Fruit fly (Drosophila melanogaster) whole organism, embryonic: Measurements from ENCODE around the gene CG34347.
A peak's percentile ranks its signal among the peaks of the same experiment; 100 is the strongest.

Experiments
- Asciz ChIP-seq: fragments of 200-800 bp; sonication (Bioruptor generic); optimal IDR thresholded peaks from 2 replicates; lab custom pipeline; 2017; ENCODE audit warnings: missing biosample characterization, mild to moderate bottlenecking, missing genetic modification characterization, missing genetic modification reagents
- Blimp-1 ChIP-seq: fragments of 200-800 bp; sonication (Bioruptor generic); optimal IDR thresholded peaks from 3 replicates; lab custom pipeline; 2018; ENCODE audit warnings: missing biosample characterization, missing genetic modification characterization, mild to moderate bottlenecking, moderate library complexity, missing genetic modification reagents
- CG15269 ChIP-seq: fragments of 200-800 bp; sonication (Bioruptor generic); optimal IDR thresholded peaks from 2 replicates; lab custom pipeline; 2018; ENCODE audit warnings: missing biosample characterization, mild to moderate bottlenecking, missing genetic modification characterization, moderate library complexity
- CG15479 ChIP-seq: fragments of 200-800 bp; sonication (Bioruptor generic); optimal IDR thresholded peaks from 3 replicates; lab custom pipeline; 2019; ENCODE audit warnings: missing biosample characterization, mild to moderate bottlenecking, missing genetic modification characterization, moderate library complexity
- CG17612 ChIP-seq: fragments of 200-800 bp; sonication (Bioruptor generic); IDR thresholded peaks from 2 replicates; pipeline ENCODE4 v1.3.6; 2022; ENCODE audit warnings: missing biosample characterization, missing genetic modification characterization
- CG17829 ChIP-seq: fragments of 200-800 bp; optimal IDR thresholded peaks from 2 replicates; lab custom pipeline; 2019; ENCODE audit warnings: missing biosample characterization, mild to moderate bottlenecking, missing genetic modification characterization, moderate library complexity
- CG18476 ChIP-seq: fragments of 200-800 bp; sonication (Bioruptor generic); optimal IDR thresholded peaks from 2 replicates; lab custom pipeline; 2016; ENCODE audit warnings: missing biosample characterization, mild to moderate bottlenecking, missing genetic modification characterization
- CG4617 ChIP-seq: fragments of 200-800 bp; sonication (Bioruptor generic); optimal IDR thresholded peaks from 3 replicates; lab custom pipeline; 2016; ENCODE audit warnings: missing biosample characterization, missing genetic modification characterization, borderline replicate concordance
- CG6689 ChIP-seq: fragments of 200-800 bp; sonication (Bioruptor generic); IDR thresholded peaks from 2 replicates; pipeline ENCODE4 v1.3.6; 2022; ENCODE audit warnings: missing biosample characterization, missing genetic modification characterization
- CG6813 ChIP-seq: fragments of 200-800 bp; sonication (Bioruptor generic); optimal IDR thresholded peaks from 2 replicates; lab custom pipeline; 2017; ENCODE audit warnings: missing biosample characterization, missing genetic modification characterization, mild to moderate bottlenecking, moderate library complexity, missing genetic modification reagents
- CrebB ChIP-seq: fragments of 200-800 bp; sonication (Bioruptor generic); optimal IDR thresholded peaks from 3 replicates; lab custom pipeline; 2018; ENCODE audit warnings: missing biosample characterization, mild to moderate bottlenecking, missing genetic modification characterization
- Dad ChIP-seq: fragments of 200-800 bp; sonication (Bioruptor generic); optimal IDR thresholded peaks from 3 replicates; lab custom pipeline; 2016; ENCODE audit warnings: missing biosample characterization, missing genetic modification characterization
- Dek ChIP-seq: fragments of 200-800 bp; sonication (Bioruptor generic); optimal IDR thresholded peaks from 3 replicates; lab custom pipeline; 2019; ENCODE audit warnings: missing biosample characterization, mild to moderate bottlenecking, missing genetic modification characterization, moderate library complexity
- Dip2 ChIP-seq: fragments of 200-800 bp; sonication (Bioruptor generic); IDR thresholded peaks from 2 replicates; pipeline ENCODE4 v1.3.6; 2022; ENCODE audit warnings: missing biosample characterization, missing genetic modification characterization
- Dip3 ChIP-seq: fragments of 200-800 bp; sonication (Bioruptor generic); optimal IDR thresholded peaks from 3 replicates; lab custom pipeline; 2016; ENCODE audit warnings: missing biosample characterization, missing genetic modification characterization
- Eip74EF ChIP-seq, 2 experiments: fragments of 200-800 bp in 1 of 2; fragments of >200 bp in 1 of 2; sonication (Bioruptor generic) in 1 of 2; optimal IDR thresholded peaks; 2 replicates each; lab custom pipeline; 2017 to 2019; ENCODE audit warnings: missing biosample characterization in 2 of 2, missing genetic modification characterization in 2 of 2, mild to moderate bottlenecking in 1 of 2, moderate library complexity in 1 of 2
- Gsc ChIP-seq: fragments of 200-800 bp; sonication (Bioruptor generic); IDR thresholded peaks from 2 replicates; pipeline ENCODE4 v1.3.6; 2022; ENCODE audit warnings: missing biosample characterization, missing genetic modification characterization
- H15 ChIP-seq: fragments of 200-800 bp; sonication (Bioruptor generic); IDR thresholded peaks from 3 replicates; pipeline ENCODE4 v1.3.6; 2022; ENCODE audit warnings: missing biosample characterization, missing genetic modification characterization
- Hey ChIP-seq: fragments of 200-800 bp; sonication (Bioruptor generic); optimal IDR thresholded peaks from 3 replicates; lab custom pipeline; 2018; ENCODE audit warnings: missing biosample characterization, mild to moderate bottlenecking, missing genetic modification characterization
- HmgD ChIP-seq: fragments of 200-800 bp; sonication (Bioruptor generic); optimal IDR thresholded peaks from 3 replicates; lab custom pipeline; 2016; ENCODE audit warnings: missing biosample characterization, missing genetic modification characterization
- Hr78 ChIP-seq, 2 experiments: fragments of 200-800 bp in 1 of 2; fragments of >200 bp in 1 of 2; sonication (Bioruptor generic) in 1 of 2; optimal IDR thresholded peaks; 2 replicates each; lab custom pipeline; 2017 to 2019; ENCODE audit warnings: missing biosample characterization in 2 of 2, missing genetic modification characterization in 2 of 2, mild to moderate bottlenecking in 1 of 2, moderate library complexity in 1 of 2
- Lim3 ChIP-seq: fragments of 200-800 bp; sonication (Bioruptor generic); IDR thresholded peaks from 2 replicates; pipeline ENCODE4 v1.3.6; 2022; ENCODE audit warnings: missing biosample characterization, missing genetic modification characterization
- Meics ChIP-seq: fragments of 200-800 bp; sonication (Bioruptor generic); optimal IDR thresholded peaks from 2 replicates; lab custom pipeline; 2017; ENCODE audit warnings: missing biosample characterization, mild to moderate bottlenecking, missing genetic modification characterization
- NC2α ChIP-seq: fragments of 200-800 bp; sonication (Bioruptor generic); optimal IDR thresholded peaks from 2 replicates; lab custom pipeline; 2016; ENCODE audit warnings: missing biosample characterization, missing genetic modification characterization
- Oaz ChIP-seq: fragments of 200-800 bp; sonication (Bioruptor generic); IDR thresholded peaks from 2 replicates; pipeline ENCODE4 v1.3.6; 2022; ENCODE audit warnings: missing biosample characterization, missing genetic modification characterization
- Opbp ChIP-seq: fragments of 200-800 bp; sonication (Bioruptor generic); IDR thresholded peaks from 3 replicates; pipeline ENCODE4 v1.3.6; 2022; ENCODE audit warnings: missing biosample characterization, missing genetic modification characterization; ENCODE audit not compliant: partially characterized antibody
- Sox100B ChIP-seq: fragments of 200-800 bp; sonication (Bioruptor generic); optimal IDR thresholded peaks from 3 replicates; lab custom pipeline; 2018; ENCODE audit warnings: missing biosample characterization, mild to moderate bottlenecking, missing genetic modification characterization
- Tbp ChIP-seq: fragments of >200 bp; optimal IDR thresholded peaks from 2 replicates; lab custom pipeline; 2018; ENCODE audit warnings: missing biosample characterization, missing genetic modification characterization
- ara ChIP-seq: fragments of 200-800 bp; sonication (Bioruptor generic); IDR thresholded peaks from 2 replicates; pipeline ENCODE4 v1.3.6; 2022; ENCODE audit warnings: missing biosample characterization, missing genetic modification characterization
- bsh ChIP-seq, 2 experiments: fragments of 200-800 bp; sonication (Bioruptor generic); optimal IDR thresholded peaks; 2 replicates each; lab custom pipeline; 2017 to 2018; ENCODE audit warnings: mild to moderate bottlenecking in 2 of 2, missing biosample characterization in 2 of 2, missing genetic modification characterization in 2 of 2, moderate library complexity in 1 of 2
- dmrt11E ChIP-seq: fragments of 200-800 bp; sonication (Bioruptor generic); optimal IDR thresholded peaks from 3 replicates; lab custom pipeline; 2018; ENCODE audit warnings: missing biosample characterization, mild to moderate bottlenecking, missing genetic modification characterization, moderate library complexity
- dpn ChIP-seq, 2 experiments: fragments of 200-800 bp; sonication (Bioruptor generic); optimal IDR thresholded peaks; 3 replicates each; lab custom pipeline; 2016; ENCODE audit warnings: missing biosample characterization in 2 of 2, missing genetic modification characterization in 2 of 2
- dysf ChIP-seq: fragments of 200-800 bp; sonication (Bioruptor generic); IDR thresholded peaks from 3 replicates; pipeline ENCODE4 v1.3.6; 2022; ENCODE audit warnings: missing biosample characterization, missing genetic modification characterization
- fd3F ChIP-seq: fragments of 200-800 bp; sonication (Bioruptor generic); optimal IDR thresholded peaks from 2 replicates; lab custom pipeline; 2018; ENCODE audit warnings: missing biosample characterization, mild to moderate bottlenecking, missing genetic modification characterization, moderate library complexity
- kay ChIP-seq: fragments of 200-800 bp; sonication (Bioruptor generic); optimal IDR thresholded peaks from 2 replicates; lab custom pipeline; 2016; ENCODE audit warnings: missing biosample characterization, missing genetic modification characterization
- ken ChIP-seq: fragments of 200-800 bp; sonication (Bioruptor generic); IDR thresholded peaks from 3 replicates; pipeline ENCODE4 v1.3.6; 2022; ENCODE audit warnings: missing biosample characterization, missing genetic modification characterization
- mam ChIP-seq: fragments of 200-800 bp; sonication (Bioruptor generic); optimal IDR thresholded peaks from 3 replicates; lab custom pipeline; 2016; ENCODE audit warnings: missing biosample characterization, missing genetic modification characterization
- nmo ChIP-seq: fragments of 200-800 bp; sonication (Bioruptor generic); optimal IDR thresholded peaks from 2 replicates; lab custom pipeline; 2018; ENCODE audit warnings: missing biosample characterization, mild to moderate bottlenecking, missing genetic modification characterization, moderate library complexity
- otp ChIP-seq: fragments of 200-800 bp; sonication (Bioruptor generic); IDR thresholded peaks from 3 replicates; pipeline ENCODE4, ENCODE4 v1.3.6; 2022; ENCODE audit warnings: missing biosample characterization, missing genetic modification characterization
- pum ChIP-seq: fragments of 200-800 bp; sonication (Bioruptor generic); optimal IDR thresholded peaks from 2 replicates; lab custom pipeline; 2016; ENCODE audit warnings: missing biosample characterization, missing genetic modification characterization
- sim ChIP-seq: fragments of 200-800 bp; sonication (Bioruptor generic); IDR thresholded peaks from 2 replicates; pipeline ENCODE4 v1.3.6; 2022; ENCODE audit warnings: missing biosample characterization, missing genetic modification characterization
- sisA ChIP-seq: fragments of 200-800 bp; sonication (Bioruptor generic); IDR thresholded peaks from 2 replicates; pipeline ENCODE4 v1.3.6; 2022; ENCODE audit warnings: missing biosample characterization, missing genetic modification characterization
- ssp ChIP-seq: fragments of 200-800 bp; sonication (Bioruptor generic); IDR thresholded peaks from 2 replicates; pipeline ENCODE4 v1.3.6; 2022; ENCODE audit warnings: missing biosample characterization, missing genetic modification characterization
- trem ChIP-seq: fragments of 200-800 bp; optimal IDR thresholded peaks from 3 replicates; lab custom pipeline; 2019; ENCODE audit warnings: missing biosample characterization, mild to moderate bottlenecking, missing genetic modification characterization, moderate library complexity
- ttk ChIP-seq: fragments of 200-800 bp; sonication (Bioruptor generic); IDR thresholded peaks from 2 replicates; pipeline ENCODE4 v2.1.2; 2022; ENCODE audit warnings: missing biosample characterization, missing genetic modification characterization
- twi ChIP-seq: fragments of 200-800 bp; optimal IDR thresholded peaks from 2 replicates; lab custom pipeline; 2019; ENCODE audit warnings: missing biosample characterization, mild to moderate bottlenecking, missing genetic modification characterization, moderate library complexity
- unc-4 ChIP-seq: fragments of 200-800 bp; sonication (Bioruptor generic); IDR thresholded peaks from 2 replicates; pipeline ENCODE4 v1.3.6; 2022; ENCODE audit warnings: missing biosample characterization, missing genetic modification characterization; ENCODE audit not compliant: partially characterized antibody
- wek ChIP-seq: fragments of 200-800 bp; sonication (Bioruptor generic); optimal IDR thresholded peaks from 3 replicates; lab custom pipeline; 2018; ENCODE audit warnings: missing biosample characterization, mild to moderate bottlenecking, missing genetic modification characterization, moderate library complexity
- wor ChIP-seq: fragments of 200-800 bp; sonication (Bioruptor generic); IDR thresholded peaks from 2 replicates; pipeline ENCODE4 v1.3.6; 2022; ENCODE audit warnings: missing biosample characterization, missing genetic modification characterization

CG34347 gene

DNA sequence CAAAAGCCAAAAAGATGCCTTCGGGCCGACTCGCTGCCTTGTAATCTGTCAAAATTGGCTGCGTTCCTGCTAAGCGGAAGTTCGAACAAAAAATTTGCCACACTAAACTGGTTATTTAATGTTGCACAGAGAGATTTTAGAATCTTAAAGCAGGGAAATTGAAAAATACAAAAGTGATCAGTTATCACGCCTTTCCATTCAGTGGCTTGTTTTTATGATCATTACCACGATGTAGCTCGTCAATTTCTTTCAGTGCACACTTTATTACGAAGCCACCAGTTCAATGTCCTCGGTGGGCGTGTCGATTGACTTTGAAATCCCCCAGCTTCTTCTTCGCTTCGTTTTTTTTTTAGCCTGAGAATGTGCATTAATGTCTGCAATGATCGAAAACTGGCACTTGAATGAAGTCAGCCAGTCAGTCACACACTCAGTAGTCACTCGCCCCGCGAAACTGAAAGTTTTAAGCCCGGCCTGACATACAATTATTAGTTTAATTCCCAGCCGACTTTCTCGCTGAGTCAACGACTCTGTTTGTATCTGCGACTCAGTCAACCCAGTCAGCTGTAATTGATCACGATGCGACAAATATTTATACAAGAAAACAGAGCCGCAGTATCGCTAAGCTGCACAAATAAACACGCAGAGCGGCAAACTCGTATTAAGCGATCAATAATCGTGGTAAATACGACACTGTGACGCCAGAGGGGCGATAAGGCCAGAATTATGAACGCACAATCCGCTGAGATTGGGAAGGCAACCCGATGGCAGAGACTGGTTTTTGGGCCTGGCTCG is 1.9 kb upstream of the CG34347 start (continued):
- TF ChIP-seq CG6813 (no peak), CG18476 (GFP tag; lab: Kevin White, UChicago) (peak; percentile 10), dysf (GFP tag; lab: Robert Waterston, UW) (no peak), bsh (GFP tag; optimal IDR thresholded peaks at IDR 0.05; lab: Kevin White, UChicago) (peak in 1 of 2 experiments; percentile 72), Eip74EF (GFP tag; optimal IDR thresholded peaks at IDR 0.05; lab: Kevin White, UChicago) (no peak), sim (GFP tag; lab: Robert Waterston, UW) (no peak), unc-4 (no peak), Asciz (GFP tag; lab: Kevin White, UChicago) (peak; percentile 75), CG6689 (GFP tag; lab: Robert Waterston, UW) (no peak), trem (tag; lab: Kevin White, UChicago) (no peak), Dad (GFP tag; lab: Kevin White, UChicago) (no peak), Dek (tag; lab: Kevin White, UChicago) (no peak), ssp (GFP tag; lab: Robert Waterston, UW) (no peak), otp (GFP tag; lab: Robert Waterston, UW) (no peak), dmrt11E (tag; lab: Kevin White, UChicago) (peak; percentile 74), CG17829 (no peak), Tbp (GFP tag; lab: Kevin White, UChicago) (no peak), Dip3 (GFP tag; lab: Kevin White, UChicago) (no peak), CrebB (peak; percentile 38), dpn (GFP tag; optimal IDR thresholded peaks at IDR 0.05; lab: Kevin White, UChicago) (no peak), CG15479 (GFP tag; lab: Kevin White, UChicago) (no peak), wor (no peak), ken (GFP tag; lab: Robert Waterston, UW) (0 out of 3 replicates have a peak, but pooled peaks have one; percentile 46), NC2α (GFP tag; lab: Kevin White, UChicago) (no peak), Hey (tag; lab: Kevin White, UChicago) (no peak), Dip2 (no peak), Oaz (GFP tag; lab: Robert Waterston, UW) (no peak), HmgD (GFP tag; lab: Kevin White, UChicago) (no peak), pum (no peak), sisA (no peak), nmo (GFP tag; lab: Kevin White, UChicago) (no peak), CG17612 (GFP tag; lab: Robert Waterston, UW) (no peak), twi (tag; lab: Kevin White, UChicago) (peak; percentile 19), CG15269 (tag; lab: Kevin White, UChicago) (no peak), H15 (GFP tag; lab: Robert Waterston, UW) (no peak), Meics (GFP tag; lab: Kevin White, UChicago) (no peak), ara (GFP tag; lab: Robert Waterston, UW) (peak; percentile 75), CG4617 (GFP tag; lab: Kevin White, UChicago) (no peak), kay (GFP tag; lab: Kevin White, UChicago) (no peak), Lim3 (GFP tag; lab: Robert Waterston, UW) (no peak), Gsc (no peak), fd3F (no peak), Hr78 (GFP tag; optimal IDR thresholded peaks at IDR 0.05; lab: Kevin White, UChicago) (peak in 1 of 2 experiments; percentile 42), wek (peak; percentile 68), Opbp (no peak), Sox100B (GFP tag; lab: Kevin White, UChicago) (peak; percentile 52), Blimp-1 (GFP tag; lab: Kevin White, UChicago) (peak; percentile 77), mam (GFP tag; lab: Kevin White, UChicago) (no peak), ttk (no peak)
